Fruit fly (Drosophila melanogaster) whole organism, embryonic: Measurements from ENCODE around the gene trk.

Experiments used
- Bgb ChIP-seq: fragments of 200-800 bp; sonication (Bioruptor generic); IDR thresholded peaks from 2 replicates; pipeline ENCODE4 v1.3.6; 2022; ENCODE audit warnings: missing biosample characterization, missing genetic modification characterization; ENCODE audit not compliant: partially characterized antibody
- CG12219 ChIP-seq: fragments of 200-800 bp; sonication (Bioruptor generic); optimal IDR thresholded peaks from 3 replicates; lab custom pipeline; 2018; ENCODE audit warnings: missing biosample characterization, mild to moderate bottlenecking, missing genetic modification characterization
- CG12659 ChIP-seq: fragments of 200-800 bp; sonication (Bioruptor generic); optimal IDR thresholded peaks from 3 replicates; lab custom pipeline; 2017; ENCODE audit warnings: mild to moderate bottlenecking, missing biosample characterization, missing genetic modification reagents, missing genetic modification characterization
- CG13424 ChIP-seq: fragments of 200-800 bp; sonication (Bioruptor generic); optimal IDR thresholded peaks from 2 replicates; lab custom pipeline; 2019; ENCODE audit warnings: missing biosample characterization, mild to moderate bottlenecking, missing genetic modification characterization, moderate library complexity
- CG15479 ChIP-seq: fragments of 200-800 bp; sonication (Bioruptor generic); optimal IDR thresholded peaks from 3 replicates; lab custom pipeline; 2019; ENCODE audit warnings: missing biosample characterization, mild to moderate bottlenecking, missing genetic modification characterization, moderate library complexity
- CG15601 ChIP-seq: fragments of 200-800 bp; sonication (Bioruptor generic); optimal IDR thresholded peaks from 3 replicates; lab custom pipeline; 2019; ENCODE audit warnings: missing biosample characterization, mild to moderate bottlenecking, missing genetic modification characterization, moderate library complexity
- CG16779 ChIP-seq: fragments of 200-800 bp; sonication (Bioruptor generic); IDR thresholded peaks from 2 replicates; pipeline ENCODE4 v1.3.6; 2022; ENCODE audit warnings: missing biosample characterization, missing genetic modification characterization
- CG17385 ChIP-seq: fragments of 200-800 bp; sonication (Bioruptor generic); optimal IDR thresholded peaks from 3 replicates; lab custom pipeline; 2018; ENCODE audit warnings: missing biosample characterization, mild to moderate bottlenecking, missing genetic modification characterization
- CG17802 ChIP-seq: fragments of 200-800 bp; sonication (Bioruptor generic); optimal IDR thresholded peaks from 2 replicates; lab custom pipeline; 2018; ENCODE audit warnings: missing biosample characterization, mild to moderate bottlenecking, missing genetic modification characterization, moderate library complexity
- CG17829 ChIP-seq: fragments of 200-800 bp; optimal IDR thresholded peaks from 2 replicates; lab custom pipeline; 2019; ENCODE audit warnings: missing biosample characterization, mild to moderate bottlenecking, missing genetic modification characterization, moderate library complexity
- CG2116 ChIP-seq: fragments of 200-800 bp; sonication (Bioruptor generic); optimal IDR thresholded peaks from 3 replicates; lab custom pipeline; 2018; ENCODE audit warnings: missing biosample characterization, mild to moderate bottlenecking, missing genetic modification characterization
- CG34376 ChIP-seq: fragments of 200-800 bp; sonication (Bioruptor generic); optimal IDR thresholded peaks from 2 replicates; lab custom pipeline; 2018; ENCODE audit warnings: missing biosample characterization, mild to moderate bottlenecking, missing genetic modification characterization
- CG6791 ChIP-seq: fragments of 200-800 bp; sonication (Bioruptor generic); IDR thresholded peaks from 3 replicates; pipeline ENCODE4 v1.3.6; 2022; ENCODE audit warnings: missing biosample characterization, missing genetic modification characterization; ENCODE audit not compliant: partially characterized antibody
- CrebB ChIP-seq: fragments of 200-800 bp; sonication (Bioruptor generic); optimal IDR thresholded peaks from 3 replicates; lab custom pipeline; 2018; ENCODE audit warnings: missing biosample characterization, mild to moderate bottlenecking, missing genetic modification characterization
- D19B ChIP-seq: fragments of 200-800 bp; sonication (Bioruptor generic); optimal IDR thresholded peaks from 2 replicates; lab custom pipeline; 2017; ENCODE audit warnings: missing biosample characterization, mild to moderate bottlenecking, missing genetic modification characterization
- Dref ChIP-seq: fragments of 200-800 bp; sonication (Bioruptor generic); IDR thresholded peaks from 2 replicates; pipeline ENCODE4 v1.3.6; 2022; ENCODE audit warnings: missing biosample characterization, missing genetic modification characterization
- ERR ChIP-seq: fragments of 200-800 bp; sonication (Bioruptor generic); optimal IDR thresholded peaks from 2 replicates; lab custom pipeline; 2016; ENCODE audit warnings: missing biosample characterization, missing genetic modification characterization
- Eip74EF ChIP-seq, 2 experiments: fragments of 200-800 bp in 1 of 2; fragments of >200 bp in 1 of 2; sonication (Bioruptor generic) in 1 of 2; optimal IDR thresholded peaks; 2 replicates each; lab custom pipeline; 2017 to 2019; ENCODE audit warnings: missing biosample characterization in 2 of 2, missing genetic modification characterization in 2 of 2, mild to moderate bottlenecking in 1 of 2, moderate library complexity in 1 of 2
- Ets65A ChIP-seq: fragments of 200-800 bp; sonication (Bioruptor generic); peaks from one replicate; lab custom pipeline; 2016; ENCODE audit warnings: missing biosample characterization, missing genetic modification characterization
- HmgZ ChIP-seq: fragments of 200-800 bp; sonication (Bioruptor generic); optimal IDR thresholded peaks from 2 replicates; lab custom pipeline; 2018; ENCODE audit warnings: missing biosample characterization, mild to moderate bottlenecking, missing genetic modification characterization
- Hr78 ChIP-seq, 2 experiments: fragments of 200-800 bp in 1 of 2; fragments of >200 bp in 1 of 2; sonication (Bioruptor generic) in 1 of 2; optimal IDR thresholded peaks; 2 replicates each; lab custom pipeline; 2017 to 2019; ENCODE audit warnings: missing biosample characterization in 2 of 2, missing genetic modification characterization in 2 of 2, mild to moderate bottlenecking in 1 of 2, moderate library complexity in 1 of 2
- MTF-1 ChIP-seq: fragments of 200-800 bp; sonication (Bioruptor generic); optimal IDR thresholded peaks from 2 replicates; lab custom pipeline; 2018; ENCODE audit warnings: missing biosample characterization, mild to moderate bottlenecking, missing genetic modification characterization, borderline replicate concordance
- Med ChIP-seq: fragments of 200-800 bp; sonication (Bioruptor generic); peaks from one replicate; lab custom pipeline; 2016; ENCODE audit warnings: missing biosample characterization, missing genetic modification characterization, mild to moderate bottlenecking, inconsistent platforms, moderate library complexity
- NK7.1 ChIP-seq: fragments of 200-800 bp; sonication (Bioruptor generic); optimal IDR thresholded peaks from 3 replicates; lab custom pipeline; 2016; ENCODE audit warnings: missing biosample characterization, missing genetic modification characterization
- Pdp1 ChIP-seq, 2 experiments: fragments of 200-800 bp; sonication (Bioruptor generic); optimal IDR thresholded peaks; 3 replicates each; lab custom pipeline; 2016; ENCODE audit warnings: missing biosample characterization in 2 of 2, missing genetic modification characterization in 2 of 2, mild to moderate bottlenecking in 1 of 2, moderate library complexity in 1 of 2
- Six4 ChIP-seq: fragments of 200-800 bp; sonication (Bioruptor generic); optimal IDR thresholded peaks from 2 replicates; lab custom pipeline; 2016; ENCODE audit warnings: missing biosample characterization, missing genetic modification characterization
- Sox100B ChIP-seq: fragments of 200-800 bp; sonication (Bioruptor generic); optimal IDR thresholded peaks from 3 replicates; lab custom pipeline; 2018; ENCODE audit warnings: missing biosample characterization, mild to moderate bottlenecking, missing genetic modification characterization
- Sry-β ChIP-seq: fragments of 200-800 bp; sonication (Bioruptor generic); optimal IDR thresholded peaks from 2 replicates; lab custom pipeline; 2018; ENCODE audit warnings: missing biosample characterization, mild to moderate bottlenecking, missing genetic modification characterization, moderate library complexity
- bbx ChIP-seq: fragments of 200-800 bp; sonication (Bioruptor generic); IDR thresholded peaks from 2 replicates; pipeline ENCODE4 v1.3.6; 2022; ENCODE audit warnings: missing biosample characterization, missing genetic modification characterization; ENCODE audit not compliant: partially characterized antibody
- chif ChIP-seq, 2 experiments: fragments of 200-800 bp; sonication (Bioruptor generic); optimal IDR thresholded peaks; 3 replicates each; lab custom pipeline; 2016; ENCODE audit warnings: missing biosample characterization in 2 of 2, missing genetic modification characterization in 2 of 2
- chinmo ChIP-seq: fragments of 200-800 bp; sonication (Bioruptor generic); IDR thresholded peaks from 4 replicates; pipeline ENCODE4 v1.3.6; 2022; ENCODE audit warnings: missing biosample characterization, missing genetic modification characterization; ENCODE audit not compliant: partially characterized antibody
- crp ChIP-seq, 2 experiments: fragments of 200-800 bp; sonication (Bioruptor generic); optimal IDR thresholded peaks; 2 replicates in 1 of 2; 3 replicates in 1 of 2; lab custom pipeline; 2017; ENCODE audit warnings: missing biosample characterization in 2 of 2, missing genetic modification characterization in 2 of 2, mild to moderate bottlenecking in 1 of 2, moderate library complexity in 1 of 2
- cwo ChIP-seq: fragments of 200-800 bp; sonication (Bioruptor generic); optimal IDR thresholded peaks from 3 replicates; lab custom pipeline; 2017; ENCODE audit warnings: missing biosample characterization, missing genetic modification characterization, mild to moderate bottlenecking, moderate library complexity, missing genetic modification reagents
- eve ChIP-seq, 2 experiments: fragments of >200 bp; optimal IDR thresholded peaks; 2 replicates each; lab custom pipeline; 2017; ENCODE audit warnings: missing biosample characterization in 2 of 2, missing genetic modification characterization in 2 of 2
- exex ChIP-seq: fragments of 200-800 bp; sonication (Bioruptor generic); optimal IDR thresholded peaks from 4 replicates; lab custom pipeline; 2018; ENCODE audit warnings: missing biosample characterization, mild to moderate bottlenecking, missing genetic modification characterization, moderate library complexity
- grau ChIP-seq: fragments of 200-800 bp; optimal IDR thresholded peaks from 3 replicates; lab custom pipeline; 2019; ENCODE audit warnings: missing biosample characterization, mild to moderate bottlenecking, missing genetic modification characterization, moderate library complexity
- grn ChIP-seq: fragments of 200-800 bp; sonication (Bioruptor generic); optimal IDR thresholded peaks from 3 replicates; lab custom pipeline; 2017; ENCODE audit warnings: missing biosample characterization, missing genetic modification characterization
- nmo ChIP-seq: fragments of 200-800 bp; sonication (Bioruptor generic); optimal IDR thresholded peaks from 2 replicates; lab custom pipeline; 2018; ENCODE audit warnings: missing biosample characterization, mild to moderate bottlenecking, missing genetic modification characterization, moderate library complexity
- pfk ChIP-seq: fragments of 200-800 bp; sonication (Bioruptor generic); optimal IDR thresholded peaks from 2 replicates; lab custom pipeline; 2018; ENCODE audit warnings: missing biosample characterization, mild to moderate bottlenecking, missing genetic modification characterization, moderate library complexity
- schlank ChIP-seq: fragments of 200-800 bp; sonication (Bioruptor generic); optimal IDR thresholded peaks from 2 replicates; lab custom pipeline; 2018; ENCODE audit warnings: missing biosample characterization, mild to moderate bottlenecking, missing genetic modification characterization
- sug ChIP-seq: fragments of 200-800 bp; optimal IDR thresholded peaks from 2 replicates; lab custom pipeline; 2019; ENCODE audit warnings: missing biosample characterization, mild to moderate bottlenecking, missing genetic modification characterization, moderate library complexity
- tll ChIP-seq, 2 experiments: fragments of 200-800 bp in 1 of 2; fragments of >200 bp in 1 of 2; sonication (Bioruptor generic) in 1 of 2; optimal IDR thresholded peaks; 2 replicates each; lab custom pipeline; 2017 to 2019; ENCODE audit warnings: missing biosample characterization in 2 of 2, missing genetic modification characterization in 2 of 2, mild to moderate bottlenecking in 1 of 2, moderate library complexity in 1 of 2

trk gene

DNA sequence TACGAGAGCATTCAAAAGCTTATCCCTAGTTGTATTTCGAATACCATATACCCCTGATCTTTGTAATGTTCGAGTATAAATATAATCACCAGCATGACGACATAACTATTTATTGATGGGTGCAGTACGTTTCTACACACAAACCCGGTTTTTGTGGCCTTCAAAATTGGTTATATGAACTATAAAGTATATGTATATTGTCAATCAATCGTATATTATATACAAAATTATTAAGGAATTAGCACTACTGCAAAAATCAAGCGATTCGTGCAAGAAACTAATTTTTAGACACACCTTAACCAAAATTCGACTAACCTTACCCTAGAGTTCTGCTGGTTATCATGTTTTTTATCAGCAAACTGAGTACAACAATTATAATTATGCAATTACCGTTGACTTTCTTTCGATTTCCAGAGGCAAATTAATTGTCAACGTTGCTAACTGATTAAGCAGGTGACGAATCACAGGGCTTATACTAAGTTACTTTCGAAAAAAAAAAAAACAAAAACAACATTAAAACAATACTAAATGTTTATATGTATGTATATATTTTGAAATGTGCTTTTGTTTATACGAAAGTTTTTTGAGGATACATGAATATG lies 48.2 kb upstream of the trk start (continued):
- TF ChIP-seq Pdp1 (GFP tag; optimal IDR thresholded peaks at IDR 0.05; lab: Kevin White, UChicago), result peak in 1 of 2 experiments; percentile 75
- no peak for TF ChIP-seq Six4 (GFP tag; lab: Kevin White, UChicago)
- TF ChIP-seq D19B, result peak; percentile 66
- no peak for TF ChIP-seq schlank

DNA sequence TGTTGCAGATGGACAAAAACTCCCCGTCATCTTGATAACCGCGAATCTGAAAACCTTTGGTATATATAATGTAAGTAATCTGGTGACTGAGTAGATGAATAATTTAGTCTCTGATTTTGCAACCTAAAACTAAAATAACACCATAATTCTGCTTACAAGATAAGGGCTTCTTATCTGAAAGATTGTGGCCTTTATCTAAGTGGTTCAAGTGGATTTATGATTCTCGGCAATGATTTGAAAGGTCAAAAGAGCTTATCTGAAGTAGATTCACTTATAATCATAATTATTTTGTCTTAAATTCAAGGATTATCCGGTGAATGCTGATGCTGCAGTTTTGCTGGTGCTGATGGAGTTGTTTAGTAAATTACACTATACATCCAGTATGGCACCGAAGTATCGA lies 43.8 kb upstream of the trk start:
- TF ChIP-seq eve (GFP tag; optimal IDR thresholded peaks at IDR 0.05; lab: Kevin White, UChicago) (peak in 1 of 2 experiments; percentile 46), CG13424 (tag; lab: Kevin White, UChicago) (no peak), CG15479 (GFP tag; lab: Kevin White, UChicago) (peak; percentile 66), CrebB (tag; lab: Kevin White, UChicago) (no peak), Eip74EF (GFP tag; optimal IDR thresholded peaks at IDR 0.05; lab: Kevin White, UChicago) (peak in 1 of 2 experiments; percentile 7), grau (no peak), grn (peak; percentile 45), CG34376 (GFP tag; lab: Kevin White, UChicago) (peak; percentile 82), Hr78 (GFP tag; optimal IDR thresholded peaks at IDR 0.05; lab: Kevin White, UChicago) (peak in 1 of 2 experiments; percentile 55), chinmo (GFP tag; lab: Robert Waterston, UW) (0 out of 4 replicates have a peak, but pooled peaks have one; percentile 21), CG12219 (GFP tag; lab: Kevin White, UChicago) (no peak), sug (tag; lab: Kevin White, UChicago) (peak; percentile 16), cwo (no peak), Bgb (GFP tag; lab: Robert Waterston, UW) (no peak), Med (GFP tag; lab: Kevin White, UChicago) (peak; percentile 6), NK7.1 (GFP tag; lab: Kevin White, UChicago) (no peak), exex (tag; lab: Kevin White, UChicago) (peak; percentile 83)

DNA sequence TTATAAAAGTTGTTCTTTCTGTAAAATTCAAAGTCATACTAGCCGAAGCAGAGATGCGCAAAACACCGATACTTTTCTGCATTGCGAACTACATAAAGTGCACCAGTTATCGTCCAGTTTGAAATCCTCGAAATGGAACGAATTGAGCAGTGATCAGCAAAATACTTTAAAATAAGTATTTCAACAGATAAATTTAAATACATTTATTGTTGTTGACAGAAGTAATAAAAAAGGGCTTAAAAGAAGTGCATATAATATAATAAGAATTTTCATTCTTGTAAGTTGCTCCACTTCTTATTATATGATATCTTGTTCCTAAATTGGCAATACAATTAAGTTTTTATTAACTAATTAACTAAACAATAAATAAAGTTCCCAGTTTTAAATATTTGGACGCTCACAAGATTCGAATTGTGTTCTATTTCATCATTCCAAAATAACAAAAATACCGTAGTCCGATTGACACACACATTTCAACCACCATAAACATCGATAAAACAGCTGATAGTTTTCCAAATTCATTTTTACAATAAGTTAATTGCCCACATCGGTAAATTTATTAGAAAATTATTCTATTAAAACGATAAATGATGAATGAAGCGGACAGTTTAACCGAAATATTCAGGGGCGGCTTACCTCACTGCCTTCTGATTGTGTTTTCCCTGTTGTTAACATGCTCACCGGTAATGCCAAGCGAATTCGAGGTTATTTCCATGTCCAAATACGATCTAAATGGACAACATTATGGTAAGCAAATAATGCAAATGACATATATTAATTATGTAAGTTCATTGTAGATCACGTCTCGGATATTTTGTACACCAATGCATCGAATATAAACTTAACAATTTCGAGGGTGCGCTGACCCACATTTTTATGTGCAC lies 42.4 kb upstream of the trk start, which contains the start of the genes Usp14 and CG4972:
Usp14 (minus strand) TSS at position 70 of the 884 bp plus-strand sequence.
CG4972 (plus strand) TSS at position 466 of the 884 bp plus-strand sequence.
- TF ChIP-seq Dref, result peak; percentile 54
- no peak for TF ChIP-seq CG17385
- TF ChIP-seq CG12659 (GFP tag; lab: Kevin White, UChicago), result peak; percentile 41
- peak in 1 of 2 experiments; percentile 3 for TF ChIP-seq tll (GFP tag; optimal IDR thresholded peaks at IDR 0.05; lab: Kevin White, UChicago)
- TF ChIP-seq nmo, result peak; percentile 71
- no peak for TF ChIP-seq ERR (GFP tag; lab: Kevin White, UChicago)
- TF ChIP-seq Ets65A (GFP tag; lab: Kevin White, UChicago), result peak; percentile 25
- TF ChIP-seq CG34376 (GFP tag; lab: Kevin White, UChicago), result no peak
- no peak for TF ChIP-seq schlank
- TF ChIP-seq chif (GFP tag; optimal IDR thresholded peaks at IDR 0.05; lab: Kevin White, UChicago), result no peak
- TF ChIP-seq bbx (GFP tag; lab: Robert Waterston, UW), result peak; percentile 42
- peak; percentile 56; the same call in 2 of the 3 replicates for TF ChIP-seq CG6791 (GFP tag; lab: Robert Waterston, UW)
- peak; percentile 19 for TF ChIP-seq CG17829 (tag; lab: Kevin White, UChicago)
- no peak for TF ChIP-seq CG16779 (GFP tag; lab: Robert Waterston, UW)
- peak; percentile 38; the same call in 1 of the 2 replicates for TF ChIP-seq Bgb (GFP tag; lab: Robert Waterston, UW)
- peak; percentile 86 for TF ChIP-seq CG17802
- no peak for TF ChIP-seq MTF-1
- peak; percentile 9 for TF ChIP-seq Sox100B
- peak; percentile 61 for TF ChIP-seq Sry-β
- TF ChIP-seq HmgZ, result no peak
- TF ChIP-seq pfk (GFP tag; lab: Kevin White, UChicago), result peak; percentile 92
- peak in 1 of 2 experiments; percentile 78 for TF ChIP-seq crp (GFP tag; optimal IDR thresholded peaks at IDR 0.05; lab: Kevin White, UChicago)
- peak; percentile 11 for TF ChIP-seq CG15601 (tag; lab: Kevin White, UChicago)
- TF ChIP-seq CG2116, result peak; percentile 56
